Fruit fly (Drosophila melanogaster) whole organism, embryonic: ENCODE measurements around the gene Gart.
A peak's percentile ranks its signal among the peaks of the same experiment; 100 is the strongest.

Experiments
- Atf6 ChIP-seq: fragments of 200-800 bp; sonication (Bioruptor generic); IDR thresholded peaks from 2 replicates; pipeline ENCODE4 v1.3.6; 2022; ENCODE audit warnings: missing biosample characterization, missing genetic modification characterization
- CG10209 ChIP-seq: fragments of 200-800 bp; sonication (Bioruptor generic); optimal IDR thresholded peaks from 3 replicates; lab custom pipeline; 2017; ENCODE audit warnings: missing biosample characterization, mild to moderate bottlenecking, missing genetic modification characterization, missing genetic modification reagents
- CG10431 ChIP-seq: fragments of 200-800 bp; sonication (Bioruptor generic); optimal IDR thresholded peaks from 3 replicates; lab custom pipeline; 2018; ENCODE audit warnings: missing biosample characterization, mild to moderate bottlenecking, missing genetic modification characterization
- CG10654 ChIP-seq: fragments of 200-800 bp; sonication (Bioruptor generic); optimal IDR thresholded peaks from 2 replicates; lab custom pipeline; 2016; ENCODE audit warnings: missing biosample characterization, missing genetic modification characterization
- CG11093 ChIP-seq: fragments of 200-800 bp; sonication (Bioruptor generic); IDR thresholded peaks from 3 replicates; pipeline ENCODE4 v1.3.6; 2022; ENCODE audit warnings: missing biosample characterization, missing genetic modification characterization
- CG11398 ChIP-seq: fragments of 200-800 bp; sonication (Bioruptor generic); optimal IDR thresholded peaks from 2 replicates; lab custom pipeline; 2016; ENCODE audit warnings: missing biosample characterization, missing genetic modification characterization
- CG12744 ChIP-seq: fragments of 200-800 bp; sonication (Bioruptor generic); optimal IDR thresholded peaks from 2 replicates; lab custom pipeline; 2016; ENCODE audit warnings: missing biosample characterization, missing genetic modification characterization
- CG1602 ChIP-seq: fragments of 200-800 bp; sonication (Bioruptor generic); optimal IDR thresholded peaks from 3 replicates; lab custom pipeline; 2016; ENCODE audit warnings: missing biosample characterization, missing genetic modification characterization
- CG16813 ChIP-seq: fragments of 200-800 bp; sonication (Bioruptor generic); IDR thresholded peaks from 3 replicates; pipeline ENCODE4 v1.3.6; 2022; ENCODE audit warnings: missing biosample characterization, missing genetic modification characterization; ENCODE audit not compliant: partially characterized antibody
- CG16815 ChIP-seq: fragments of 200-800 bp; sonication (Bioruptor generic); optimal IDR thresholded peaks from 3 replicates; lab custom pipeline; 2017; ENCODE audit warnings: missing biosample characterization, mild to moderate bottlenecking, missing genetic modification characterization
- CG17359 ChIP-seq: fragments of 200-800 bp; sonication (Bioruptor generic); optimal IDR thresholded peaks from 3 replicates; lab custom pipeline; 2018; ENCODE audit warnings: missing biosample characterization, mild to moderate bottlenecking, missing genetic modification characterization, moderate library complexity
- CG31224 ChIP-seq: fragments of 200-800 bp; sonication (Bioruptor generic); IDR thresholded peaks from 2 replicates; pipeline ENCODE4 v1.3.6; 2022; ENCODE audit warnings: missing biosample characterization, missing genetic modification characterization
- CG33213 ChIP-seq: fragments of 200-800 bp; sonication (Bioruptor generic); optimal IDR thresholded peaks from 3 replicates; lab custom pipeline; 2016; ENCODE audit warnings: missing biosample characterization, missing genetic modification characterization
- CG3995 ChIP-seq: fragments of 200-800 bp; sonication (Bioruptor generic); optimal IDR thresholded peaks from 3 replicates; lab custom pipeline; 2016; ENCODE audit warnings: missing biosample characterization, missing genetic modification characterization
- CG7987 ChIP-seq: fragments of 200-800 bp; sonication (Bioruptor generic); optimal IDR thresholded peaks from 2 replicates; lab custom pipeline; 2018; ENCODE audit warnings: missing biosample characterization, mild to moderate bottlenecking, missing genetic modification characterization, moderate library complexity
- CG9932 ChIP-seq: fragments of 200-800 bp; sonication (Bioruptor generic); IDR thresholded peaks from 2 replicates; pipeline ENCODE4 v1.3.6; 2022; ENCODE audit warnings: missing biosample characterization, missing genetic modification characterization
- CTCF ChIP-seq: fragments of 200-800 bp; sonication (Bioruptor generic); optimal IDR thresholded peaks from 2 replicates; lab custom pipeline; 2017; ENCODE audit warnings: missing biosample characterization, mild to moderate bottlenecking, missing genetic modification characterization, moderate library complexity
- CkIIα-i1 ChIP-seq: fragments of 200-800 bp; sonication (Bioruptor generic); IDR thresholded peaks from 2 replicates; pipeline ENCODE4 v1.3.6; 2022; ENCODE audit warnings: missing biosample characterization, missing genetic modification characterization
- Dad ChIP-seq: fragments of 200-800 bp; sonication (Bioruptor generic); optimal IDR thresholded peaks from 3 replicates; lab custom pipeline; 2016; ENCODE audit warnings: missing biosample characterization, missing genetic modification characterization
- Doc3 ChIP-seq: fragments of 200-800 bp; sonication (Bioruptor generic); IDR thresholded peaks from 3 replicates; pipeline ENCODE4 v1.3.6; 2022; ENCODE audit warnings: missing biosample characterization, missing genetic modification characterization; ENCODE audit not compliant: partially characterized antibody
- Dp ChIP-seq: fragments of 200-800 bp; sonication (Bioruptor generic); optimal IDR thresholded peaks from 2 replicates; lab custom pipeline; 2018; ENCODE audit warnings: missing biosample characterization, mild to moderate bottlenecking, missing genetic modification characterization, moderate library complexity
- H15 ChIP-seq: fragments of 200-800 bp; sonication (Bioruptor generic); IDR thresholded peaks from 3 replicates; pipeline ENCODE4 v1.3.6; 2022; ENCODE audit warnings: missing biosample characterization, missing genetic modification characterization
- Jarid2 ChIP-seq: fragments of 200-800 bp; sonication (Bioruptor generic); optimal IDR thresholded peaks from 3 replicates; lab custom pipeline; 2017; ENCODE audit warnings: mild to moderate bottlenecking, missing biosample characterization, missing genetic modification reagents, missing genetic modification characterization
- Poxn ChIP-seq: fragments of 200-800 bp; sonication (Bioruptor generic); IDR thresholded peaks from 2 replicates; pipeline ENCODE4 v1.3.6; 2022; ENCODE audit warnings: missing biosample characterization, missing genetic modification characterization
- Ravus ChIP-seq: fragments of 200-800 bp; sonication (Bioruptor generic); IDR thresholded peaks from 2 replicates; pipeline ENCODE4 v1.3.6; 2022; ENCODE audit warnings: missing biosample characterization, missing genetic modification characterization
- TFAM ChIP-seq: fragments of 200-800 bp; sonication (Bioruptor generic); optimal IDR thresholded peaks from 2 replicates; lab custom pipeline; 2017; ENCODE audit warnings: missing biosample characterization, missing genetic modification characterization, inconsistent platforms
- Trl ChIP-seq, 3 experiments: fragments of >200 bp in 2 of 3; fragments of 200-800 bp in 1 of 3; sonication (Bioruptor generic) in 1 of 3; optimal IDR thresholded peaks; 2 replicates in 1 of 3; 3 replicates in 2 of 3; lab custom pipeline; 2016 to 2017; ENCODE audit warnings: missing biosample characterization in 1 of 3, missing genetic modification characterization in 1 of 3
- Xbp1 ChIP-seq: fragments of 200-800 bp; sonication (Bioruptor generic); optimal IDR thresholded peaks from 3 replicates; lab custom pipeline; 2016; ENCODE audit warnings: missing biosample characterization, mild to moderate bottlenecking, missing genetic modification characterization
- abd-A ChIP-seq: fragments of 200-800 bp; sonication (Bioruptor generic); optimal IDR thresholded peaks from 3 replicates; lab custom pipeline; 2019; ENCODE audit warnings: missing biosample characterization, mild to moderate bottlenecking, missing genetic modification characterization, moderate library complexity
- bab2 ChIP-seq: fragments of 200-800 bp; sonication (Bioruptor generic); optimal IDR thresholded peaks from 2 replicates; lab custom pipeline; 2016; ENCODE audit warnings: missing biosample characterization, missing genetic modification characterization
- bowl ChIP-seq: fragments of 200-800 bp; sonication (Bioruptor generic); IDR thresholded peaks from 2 replicates; pipeline ENCODE4 v1.3.6; 2022; ENCODE audit warnings: missing biosample characterization, missing genetic modification characterization
- btn ChIP-seq: fragments of 200-800 bp; sonication (Bioruptor generic); optimal IDR thresholded peaks from 2 replicates; lab custom pipeline; 2016; ENCODE audit warnings: missing biosample characterization, missing genetic modification characterization
- ci ChIP-seq: fragments of 200-800 bp; sonication (Bioruptor generic); IDR thresholded peaks from 3 replicates; pipeline ENCODE4 v1.3.6; 2022; ENCODE audit warnings: missing biosample characterization, missing genetic modification characterization
- dm ChIP-seq: fragments of 200-800 bp; sonication (Bioruptor generic); optimal IDR thresholded peaks from 3 replicates; lab custom pipeline; 2016; ENCODE audit warnings: missing biosample characterization, missing genetic modification characterization
- ewg ChIP-seq: fragments of 200-800 bp; sonication (Bioruptor generic); optimal IDR thresholded peaks from 3 replicates; lab custom pipeline; 2017; ENCODE audit warnings: mild to moderate bottlenecking, missing biosample characterization, missing genetic modification reagents, missing genetic modification characterization
- fd102C ChIP-seq: fragments of 200-800 bp; sonication (Bioruptor generic); optimal IDR thresholded peaks from 2 replicates; lab custom pipeline; 2018; ENCODE audit warnings: missing biosample characterization, mild to moderate bottlenecking, missing genetic modification characterization, moderate library complexity
- gcm ChIP-seq: fragments of 200-800 bp; sonication (Bioruptor generic); optimal IDR thresholded peaks from 2 replicates; lab custom pipeline; 2019; ENCODE audit warnings: missing biosample characterization, mild to moderate bottlenecking, missing genetic modification characterization, moderate library complexity
- gsb ChIP-seq: fragments of 200-800 bp; sonication (Bioruptor generic); IDR thresholded peaks from 2 replicates; pipeline ENCODE4 v1.3.6; 2022; ENCODE audit warnings: missing biosample characterization, missing genetic modification characterization
- her ChIP-seq: fragments of 200-800 bp; sonication (Bioruptor generic); optimal IDR thresholded peaks from 2 replicates; lab custom pipeline; 2016; ENCODE audit warnings: missing biosample characterization, missing genetic modification characterization
- klu ChIP-seq: fragments of 200-800 bp; sonication (Bioruptor generic); IDR thresholded peaks from 2 replicates; pipeline ENCODE4 v1.3.6; 2022; ENCODE audit warnings: missing biosample characterization, missing genetic modification characterization
- lab ChIP-seq: fragments of 200-800 bp; sonication (Bioruptor generic); optimal IDR thresholded peaks from 3 replicates; lab custom pipeline; 2017; ENCODE audit warnings: missing biosample characterization, missing genetic modification characterization, mild to moderate bottlenecking, moderate library complexity, missing genetic modification reagents
- lilli ChIP-seq: fragments of 200-800 bp; sonication (Bioruptor generic); optimal IDR thresholded peaks from 3 replicates; lab custom pipeline; 2016; ENCODE audit warnings: missing biosample characterization, missing genetic modification characterization
- psq ChIP-seq: fragments of 200-800 bp; sonication (Bioruptor generic); optimal IDR thresholded peaks from 2 replicates; lab custom pipeline; 2017; ENCODE audit warnings: missing biosample characterization, missing genetic modification characterization
- pzg ChIP-seq: fragments of 200-800 bp; sonication (Bioruptor generic); optimal IDR thresholded peaks from 3 replicates; lab custom pipeline; 2018; ENCODE audit warnings: missing biosample characterization, mild to moderate bottlenecking, missing genetic modification characterization, moderate library complexity
- ranshi ChIP-seq: fragments of 200-800 bp; sonication (Bioruptor generic); IDR thresholded peaks from 2 replicates; pipeline ENCODE4 v1.3.6; 2022; ENCODE audit warnings: missing biosample characterization, missing genetic modification characterization
- rib ChIP-seq: fragments of 200-800 bp; sonication (Bioruptor generic); IDR thresholded peaks from 2 replicates; pipeline ENCODE4 v1.3.6; 2022; ENCODE audit warnings: missing biosample characterization, missing genetic modification characterization
- shn ChIP-seq: fragments of 200-800 bp; sonication (Bioruptor generic); optimal IDR thresholded peaks from 3 replicates; lab custom pipeline; 2016; ENCODE audit warnings: missing biosample characterization, missing genetic modification characterization
- slou ChIP-seq: fragments of 200-800 bp; sonication (Bioruptor generic); optimal IDR thresholded peaks from 3 replicates; lab custom pipeline; 2016; ENCODE audit warnings: missing biosample characterization, missing genetic modification characterization
- tin ChIP-seq: fragments of 200-800 bp; sonication (Bioruptor generic); optimal IDR thresholded peaks from 3 replicates; lab custom pipeline; 2016; ENCODE audit warnings: missing biosample characterization, missing genetic modification characterization
- trem ChIP-seq: fragments of 200-800 bp; optimal IDR thresholded peaks from 3 replicates; lab custom pipeline; 2019; ENCODE audit warnings: missing biosample characterization, mild to moderate bottlenecking, missing genetic modification characterization, moderate library complexity

Gart gene

dm6 chr2L:7042150-7042811 is 18.6 kb upstream of the Gart start (continued):
- TF ChIP-seq Ravus (GFP tag; lab: Robert Waterston, UW) = no peak; the same call in 1 of the 2 replicates
- peak; percentile 12 for TF ChIP-seq gcm (GFP tag; lab: Kevin White, UChicago)
- TF ChIP-seq gsb (GFP tag; lab: Robert Waterston, UW) = peak; percentile 26; the same call in 1 of the 2 replicates
- no peak for TF ChIP-seq Poxn (GFP tag; lab: Robert Waterston, UW)
- TF ChIP-seq CG1602 (GFP tag; lab: Kevin White, UChicago) = no peak
- TF ChIP-seq Doc3 (GFP tag; lab: Robert Waterston, UW) = peak; percentile 47; the same call in 2 of the 3 replicates
- TF ChIP-seq Dp (GFP tag; lab: Kevin White, UChicago) = peak; percentile 98
- TF ChIP-seq CkIIα-i1 = no peak
- peak; percentile 51 for TF ChIP-seq shn (GFP tag; lab: Kevin White, UChicago)
- peak; percentile 68 for TF ChIP-seq CG16813
- peak; percentile 82 for TF ChIP-seq dm
- no peak for TF ChIP-seq psq (GFP tag; lab: Kevin White, UChicago)
- TF ChIP-seq bowl = no peak
- TF ChIP-seq CG3995 (GFP tag; lab: Kevin White, UChicago) = peak; percentile 9
- no peak for TF ChIP-seq CG16815 (GFP tag; lab: Kevin White, UChicago)
- TF ChIP-seq ranshi (GFP tag; lab: Robert Waterston, UW) = peak; percentile 49
- TF ChIP-seq Trl (optimal IDR thresholded peaks at IDR 0.05; lab: Kevin White, UChicago) = no peak
- peak; percentile 50 for TF ChIP-seq Trl (GFP tag; optimal IDR thresholded peaks at IDR 0.05; lab: Kevin White, UChicago)
- peak; percentile 47 for TF ChIP-seq ewg
- TF ChIP-seq CG17359 (tag; lab: Kevin White, UChicago) = no peak
- TF ChIP-seq Xbp1 = peak; percentile 31
- TF ChIP-seq CTCF = no peak
- peak; percentile 23 for TF ChIP-seq CG11398
- TF ChIP-seq fd102C = no peak
- TF ChIP-seq btn (GFP tag; lab: Kevin White, UChicago) = no peak
- TF ChIP-seq H15 (GFP tag; lab: Robert Waterston, UW) = peak; percentile 26; the same call in 1 of the 3 replicates
- TF ChIP-seq CG11093 (GFP tag; lab: Robert Waterston, UW) = no peak; the same call in 2 of the 3 replicates
- TF ChIP-seq klu (GFP tag; lab: Robert Waterston, UW) = no peak; the same call in 1 of the 2 replicates
- TF ChIP-seq rib (GFP tag; lab: Robert Waterston, UW) = peak; percentile 47; the same call in 1 of the 2 replicates
- peak; percentile 61 for TF ChIP-seq trem (tag; lab: Kevin White, UChicago)
- TF ChIP-seq abd-A (tag; lab: Kevin White, UChicago) = peak; percentile 65
- peak; percentile 31 for TF ChIP-seq CG10209 (GFP tag; lab: Kevin White, UChicago)
- TF ChIP-seq Dad (GFP tag; lab: Kevin White, UChicago) = no peak
- TF ChIP-seq slou = peak; percentile 3
- peak; percentile 83 for TF ChIP-seq lab (GFP tag; lab: Kevin White, UChicago)
- TF ChIP-seq ci (GFP tag; lab: Robert Waterston, UW) = peak; percentile 89
- no peak for TF ChIP-seq Atf6 (GFP tag; lab: Robert Waterston, UW)
- TF ChIP-seq CG10431 (GFP tag; lab: Kevin White, UChicago) = no peak
- peak; percentile 99 for TF ChIP-seq pzg (GFP tag; lab: Kevin White, UChicago)
- TF ChIP-seq CG9932 (GFP tag; lab: Robert Waterston, UW) = peak; percentile 68
- peak; percentile 48 for TF ChIP-seq Jarid2 (GFP tag; lab: Kevin White, UChicago)
- no peak for TF ChIP-seq CG10654
- no peak for TF ChIP-seq tin (GFP tag; lab: Kevin White, UChicago)
- peak; percentile 60 for TF ChIP-seq lilli (GFP tag; lab: Kevin White, UChicago)
- TF ChIP-seq bab2 = no peak
- peak; percentile 59 for TF ChIP-seq her (GFP tag; lab: Kevin White, UChicago)
- TF ChIP-seq CG12744 (GFP tag; lab: Kevin White, UChicago) = peak; percentile 31
- peak; percentile 84 for TF ChIP-seq CG7987
- TF ChIP-seq TFAM (GFP tag; lab: Kevin White, UChicago) = no peak
- 0 out of 2 replicates have a peak, but pooled peaks have one; percentile 15 for TF ChIP-seq CG31224 (GFP tag; lab: Robert Waterston, UW)
- TF ChIP-seq CG33213 (GFP tag; lab: Kevin White, UChicago) = peak; percentile 37
